Worm (Caenorhabditis elegans) whole organism, L2 larva: ENCODE measurements around the gene D1014.4.

ENCODE experiments used
- C34F6.9 ChIP-seq: fragments of 150-350 bp; optimal IDR thresholded peaks from 2 replicates; lab custom pipeline; 2014; ENCODE audit warnings: missing biosample characterization, missing genetic modification characterization
- F13H6.1 ChIP-seq: sonication (generic microtip); optimal IDR thresholded peaks from 2 replicates; lab custom pipeline; 2016; ENCODE audit warnings: missing genetic modification characterization, missing compliant biosample characterization
- R02D3.7 ChIP-seq: fragments of 150-350 bp; optimal IDR thresholded peaks from 2 replicates; lab custom pipeline; 2014; ENCODE audit warnings: missing biosample characterization, missing genetic modification characterization
- Y55F3AM.14 ChIP-seq: fragments of 200-800 bp; sonication (Bioruptor generic); optimal IDR thresholded peaks from 2 replicates; lab custom pipeline; 2018; ENCODE audit warnings: mild to moderate bottlenecking, missing genetic modification characterization, missing compliant biosample characterization
- ZK546.5 ChIP-seq: sonication (generic microtip); optimal IDR thresholded peaks from 2 replicates; lab custom pipeline; 2017; ENCODE audit warnings: missing biosample characterization, missing genetic modification characterization
- alr-1 ChIP-seq: fragments of 150-350 bp; optimal IDR thresholded peaks from 2 replicates; lab custom pipeline; 2014; ENCODE audit warnings: missing biosample characterization, missing genetic modification characterization
- aly-2 ChIP-seq: fragments of 150-350 bp; optimal IDR thresholded peaks from 2 replicates; lab custom pipeline; 2014; ENCODE audit warnings: missing biosample characterization, missing genetic modification characterization
- ama-1 ChIP-seq: fragments of 150-350 bp; optimal IDR thresholded peaks from 2 replicates; lab custom pipeline; 2018; ENCODE audit warnings: inconsistent platforms
- blmp-1 ChIP-seq: sonication (generic microtip); optimal IDR thresholded peaks from 2 replicates; lab custom pipeline; 2017; ENCODE audit warnings: missing genetic modification characterization, mild to moderate bottlenecking, missing compliant biosample characterization, antibody characterized with exemption, moderate library complexity; ENCODE audit not compliant: insufficient read depth
- ceh-16 ChIP-seq: fragments of 150-350 bp; optimal IDR thresholded peaks from 2 replicates; lab custom pipeline; 2014; ENCODE audit warnings: missing biosample characterization, missing genetic modification characterization
- dmd-4 ChIP-seq: sonication (generic microtip); optimal IDR thresholded peaks from 2 replicates; lab custom pipeline; 2017; ENCODE audit warnings: missing biosample characterization, missing genetic modification characterization
- egl-27 ChIP-seq: sonication (generic microtip); optimal IDR thresholded peaks from 3 replicates; lab custom pipeline; 2017; ENCODE audit warnings: missing biosample characterization, missing genetic modification reagents, missing genetic modification characterization
- elt-1 ChIP-seq: fragments of 150-350 bp; optimal IDR thresholded peaks from 2 replicates; lab custom pipeline; 2014; ENCODE audit warnings: missing biosample characterization, missing genetic modification characterization
- elt-3 ChIP-seq: sonication (generic microtip); optimal IDR thresholded peaks from 2 replicates; lab custom pipeline; 2017; ENCODE audit warnings: missing biosample characterization, missing genetic modification characterization
- fos-1 ChIP-seq: fragments of 150-350 bp; optimal IDR thresholded peaks from 2 replicates; lab custom pipeline; 2014; ENCODE audit warnings: missing biosample characterization, missing genetic modification characterization
- lin-11 ChIP-seq: fragments of 150-350 bp; sonication (generic microtip); optimal IDR thresholded peaks from 2 replicates; lab custom pipeline; 2014; ENCODE audit warnings: missing biosample characterization, missing genetic modification characterization, inconsistent platforms, mixed read lengths
- lin-13 ChIP-seq: fragments of 150-350 bp; optimal IDR thresholded peaks from 2 replicates; lab custom pipeline; 2014; ENCODE audit warnings: missing biosample characterization, missing genetic modification reagents, missing genetic modification characterization
- lin-39 ChIP-seq: fragments of 150-350 bp; optimal IDR thresholded peaks from 2 replicates; lab custom pipeline; 2014; ENCODE audit warnings: missing biosample characterization, missing genetic modification reagents, missing genetic modification characterization
- lsy-2 ChIP-seq, 2 experiments: fragments of 150-350 bp in 1 of 2; sonication (generic microtip) in 1 of 2; optimal IDR thresholded peaks; 2 replicates each; lab custom pipeline; 2014 to 2017; ENCODE audit warnings: missing biosample characterization in 2 of 2, missing genetic modification characterization in 2 of 2
- mab-5 ChIP-seq: fragments of 150-350 bp; optimal IDR thresholded peaks from 2 replicates; lab custom pipeline; 2014; ENCODE audit warnings: missing biosample characterization, missing genetic modification characterization
- mdl-1 ChIP-seq, 2 experiments: fragments of 150-350 bp in 1 of 2; sonication (generic microtip) in 1 of 2; optimal IDR thresholded peaks; 2 replicates each; lab custom pipeline; 2017; ENCODE audit warnings: missing biosample characterization in 2 of 2, missing genetic modification characterization in 2 of 2
- nhr-10 ChIP-seq: sonication (generic microtip); optimal IDR thresholded peaks from 2 replicates; lab custom pipeline; 2017; ENCODE audit warnings: missing biosample characterization, missing genetic modification characterization
- nhr-11 ChIP-seq: fragments of 150-350 bp; optimal IDR thresholded peaks from 2 replicates; lab custom pipeline; 2014; ENCODE audit warnings: missing biosample characterization, missing genetic modification characterization
- nhr-129 ChIP-seq: fragments of 150-350 bp; optimal IDR thresholded peaks from 2 replicates; lab custom pipeline; 2014; ENCODE audit warnings: missing biosample characterization, missing genetic modification characterization
- nhr-23 ChIP-seq: fragments of 150-350 bp; optimal IDR thresholded peaks from 2 replicates; lab custom pipeline; 2014; ENCODE audit warnings: missing biosample characterization, missing genetic modification reagents, missing genetic modification characterization
- nhr-237 ChIP-seq: fragments of 150-350 bp; optimal IDR thresholded peaks from 2 replicates; lab custom pipeline; 2014; ENCODE audit warnings: missing biosample characterization, missing genetic modification characterization
- nhr-25 ChIP-seq: fragments of 150-350 bp; sonication (generic microtip); optimal IDR thresholded peaks from 3 replicates; lab custom pipeline; 2014; ENCODE audit warnings: missing biosample characterization, missing genetic modification characterization
- nhr-6 ChIP-seq: fragments of 150-350 bp; optimal IDR thresholded peaks from 2 replicates; lab custom pipeline; 2014; ENCODE audit warnings: missing biosample characterization, missing genetic modification characterization
- nhr-77 ChIP-seq: fragments of 150-350 bp; optimal IDR thresholded peaks from 2 replicates; lab custom pipeline; 2014; ENCODE audit warnings: missing biosample characterization, missing genetic modification characterization
- peb-1 ChIP-seq: fragments of 150-350 bp; optimal IDR thresholded peaks from 2 replicates; lab custom pipeline; 2014; ENCODE audit warnings: missing biosample characterization, missing genetic modification characterization
- skn-1 ChIP-seq: sonication (generic microtip); optimal IDR thresholded peaks from 2 replicates; lab custom pipeline; 2017; ENCODE audit warnings: missing biosample characterization, missing genetic modification characterization
- sma-3 ChIP-seq: sonication (generic microtip); optimal IDR thresholded peaks from 2 replicates; lab custom pipeline; 2016; ENCODE audit warnings: missing genetic modification reagents, missing genetic modification characterization, missing compliant biosample characterization
- sma-9 ChIP-seq, 2 experiments: fragments of 150-350 bp in 1 of 2; sonication (generic microtip) in 1 of 2; optimal IDR thresholded peaks; 2 replicates each; lab custom pipeline; 2014 to 2016; ENCODE audit warnings: missing genetic modification characterization in 2 of 2, mild to moderate bottlenecking in 1 of 2, missing biosample characterization in 1 of 2, missing compliant biosample characterization in 1 of 2, missing genetic modification reagents in 1 of 2, moderate library complexity in 1 of 2
- unc-55 ChIP-seq: fragments of 150-350 bp; sonication (generic microtip); optimal IDR thresholded peaks from 3 replicates; lab custom pipeline; 2014; ENCODE audit warnings: missing biosample characterization, missing genetic modification reagents, missing genetic modification characterization
- unc-62 ChIP-seq: fragments of 150-350 bp; optimal IDR thresholded peaks from 2 replicates; lab custom pipeline; 2014; ENCODE audit warnings: missing biosample characterization, missing genetic modification reagents, missing genetic modification characterization
- zag-1 ChIP-seq: fragments of 150-350 bp; optimal IDR thresholded peaks from 2 replicates; lab custom pipeline; 2014; ENCODE audit warnings: missing biosample characterization, missing genetic modification characterization
- ztf-1 ChIP-seq: fragments of 200-800 bp; sonication (Bioruptor generic); conservative IDR thresholded peaks from 2 replicates; pipeline ENCODE4 v1.3.6; 2022; ENCODE audit warnings: missing genetic modification characterization, missing compliant biosample characterization
- ztf-11 ChIP-seq: sonication (generic microtip); optimal IDR thresholded peaks from 2 replicates; lab custom pipeline; 2017; ENCODE audit warnings: missing biosample characterization, missing genetic modification characterization
- ztf-4 ChIP-seq: fragments of 150-350 bp; optimal IDR thresholded peaks from 2 replicates; lab custom pipeline; 2014; ENCODE audit warnings: missing biosample characterization, missing genetic modification characterization

D1014.4 gene

DNA sequence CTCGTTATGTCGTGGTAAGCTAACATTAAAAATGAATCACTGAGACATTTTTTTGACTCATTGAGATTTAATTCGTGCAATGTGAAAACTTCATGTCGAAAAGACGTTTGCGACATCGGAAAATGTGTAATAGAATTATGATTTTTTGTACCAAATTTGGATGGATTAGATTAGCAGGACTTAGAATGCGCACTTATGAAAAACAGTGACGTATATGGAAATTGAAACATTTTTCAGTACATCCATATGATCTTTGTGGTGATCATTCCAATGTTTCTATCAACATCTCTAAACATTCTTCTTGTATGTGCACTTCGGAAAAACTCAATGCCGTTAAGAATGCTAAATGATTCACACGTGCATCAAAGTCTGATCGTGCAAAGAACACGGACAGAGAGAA, 11.5 kb downstream of the D1014.4 start:
- no peak for TF ChIP-seq aly-2
- no peak for TF ChIP-seq lsy-2 (tag; optimal IDR thresholded peaks at IDR 0.05; lab: Kevin White, UChicago)
- TF ChIP-seq mdl-1 (tag; optimal IDR thresholded peaks at IDR 0.05; lab: Kevin White, UChicago) = no peak
- TF ChIP-seq nhr-237 (tag; lab: Kevin White, UChicago) = no peak
- TF ChIP-seq ama-1 (lab: Kevin White, UChicago) = no peak
- TF ChIP-seq lin-39 (tag; lab: Kevin White, UChicago) = no peak
- TF ChIP-seq blmp-1 (tag; lab: Kevin White, UChicago) = no peak
- no peak for TF ChIP-seq nhr-23 (tag; lab: Kevin White, UChicago)
- TF ChIP-seq nhr-10 = no peak
- no peak for TF ChIP-seq C34F6.9 (tag; lab: Kevin White, UChicago)

ce11 chrV:8145329-8145728, 12.3 kb downstream of the D1014.4 start, which contains the start of gene D1014.13:
D1014.13 (plus strand) TSS chrV:8145629.
- TF ChIP-seq nhr-77 (tag; lab: Kevin White, UChicago) = no peak
- no peak for TF ChIP-seq ztf-11 (tag; lab: Kevin White, UChicago)
- TF ChIP-seq blmp-1 (tag; lab: Kevin White, UChicago) = no peak
- no peak for TF ChIP-seq Y55F3AM.14 (GFP tag; lab: Kevin White, UChicago)
- TF ChIP-seq nhr-11 (tag; lab: Kevin White, UChicago) = no peak
- no peak for TF ChIP-seq peb-1
- TF ChIP-seq egl-27 = no peak
- no peak for TF ChIP-seq C34F6.9 (tag; lab: Kevin White, UChicago)
- TF ChIP-seq lin-13 (GFP tag; lab: Kevin White, UChicago) = no peak
- no peak for TF ChIP-seq elt-3 (tag; lab: Kevin White, UChicago)
- no peak for TF ChIP-seq fos-1
- TF ChIP-seq skn-1 (tag; lab: Kevin White, UChicago) = no peak
- TF ChIP-seq elt-1 = no peak
- no peak for TF ChIP-seq nhr-6 (tag; lab: Kevin White, UChicago)

DNA sequence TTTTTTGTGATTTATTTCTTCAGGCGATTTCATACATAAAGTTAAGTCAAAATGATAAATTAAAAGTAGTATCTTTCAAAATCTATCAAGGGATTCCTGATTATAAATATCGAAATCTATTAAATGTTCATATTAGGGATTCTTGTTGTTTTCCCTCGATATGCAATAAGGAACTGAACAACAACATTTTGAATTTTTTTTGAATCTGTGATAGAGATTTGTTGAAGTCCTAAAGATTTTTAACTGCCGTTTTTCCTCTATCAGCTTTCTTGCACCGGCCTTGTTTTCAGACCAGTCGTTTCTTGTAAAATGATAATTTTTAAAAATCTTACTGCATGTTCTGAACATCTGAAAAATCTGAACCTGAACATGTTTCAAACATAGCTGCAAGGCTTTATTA, 22.7 kb downstream of the D1014.4 start:
- TF ChIP-seq nhr-10 (no peak), skn-1 (tag; lab: Kevin White, UChicago) (no peak), elt-3 (tag; lab: Kevin White, UChicago) (no peak), ama-1 (lab: Kevin White, UChicago) (no peak), ztf-4 (tag; lab: Kevin White, UChicago) (no peak), R02D3.7 (no peak), ZK546.5 (tag; lab: Kevin White, UChicago) (no peak), lin-11 (tag; lab: Kevin White, UChicago) (no peak), lin-13 (GFP tag; lab: Kevin White, UChicago) (no peak), dmd-4 (no peak), unc-55 (no peak), elt-1 (no peak), peb-1 (no peak), alr-1 (tag; lab: Kevin White, UChicago) (no peak), nhr-6 (tag; lab: Kevin White, UChicago) (no peak), zag-1 (tag; lab: Kevin White, UChicago) (no peak), nhr-11 (tag; lab: Kevin White, UChicago) (no peak)

DNA sequence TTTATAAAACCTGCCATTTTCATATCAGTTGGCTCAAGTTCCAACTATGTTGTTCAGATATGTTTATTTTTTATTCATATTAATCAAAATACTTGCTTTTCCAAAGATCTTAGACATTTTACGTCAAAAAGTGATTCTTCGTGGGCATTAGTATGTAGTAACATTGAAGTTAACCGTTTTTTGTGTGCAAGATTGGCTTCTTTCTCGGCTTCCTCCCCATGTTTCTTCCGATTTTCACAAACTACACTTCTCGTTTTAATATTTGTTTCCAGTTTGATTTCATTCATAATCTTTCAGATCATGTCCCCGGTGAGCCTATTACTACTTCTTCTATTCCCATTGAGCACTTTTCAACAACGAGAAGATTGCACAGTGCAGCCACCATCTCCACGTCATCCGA, 24.4 kb downstream of the D1014.4 start, which contains the start of gene sul-2:
TSS of gene sul-2 (plus strand) at position 301 of the 400 bp plus-strand sequence.
- TF ChIP-seq elt-3 (tag; lab: Kevin White, UChicago) (no peak), mab-5 (tag; lab: Kevin White, UChicago) (no peak), sma-3 (GFP tag; lab: Kevin White, UChicago) (no peak), C34F6.9 (tag; lab: Kevin White, UChicago) (no peak), lin-11 (tag; lab: Kevin White, UChicago) (no peak), Y55F3AM.14 (GFP tag; lab: Kevin White, UChicago) (no peak), lsy-2 (tag; optimal IDR thresholded peaks at IDR 0.05; lab: Kevin White, UChicago) (no peak)

- no peak for TF ChIP-seq lin-13 (GFP tag; lab: Kevin White, UChicago)
- no peak for TF ChIP-seq F13H6.1
- TF ChIP-seq ztf-1 (GFP tag; lab: Robert Waterston, UW) = no peak
- no peak for TF ChIP-seq sma-9 (GFP tag; optimal IDR thresholded peaks at IDR 0.05; lab: Kevin White, UChicago)
- no peak for TF ChIP-seq sma-9 (tag; optimal IDR thresholded peaks at IDR 0.05; lab: Kevin White, UChicago)
- no peak for TF ChIP-seq nhr-129 (tag; lab: Kevin White, UChicago)
- TF ChIP-seq nhr-11 (tag; lab: Kevin White, UChicago) = no peak
- no peak for TF ChIP-seq nhr-25 (tag; lab: Kevin White, UChicago)
- no peak for TF ChIP-seq egl-27
- no peak for TF ChIP-seq nhr-23 (tag; lab: Kevin White, UChicago)
- no peak for TF ChIP-seq ztf-4 (tag; lab: Kevin White, UChicago)
- no peak for TF ChIP-seq unc-62 (GFP tag; lab: Kevin White, UChicago)
- no peak for TF ChIP-seq ceh-16 (tag; lab: Kevin White, UChicago)
These were observed 26.6 kb downstream of the D1014.4 start, which contains the start of gene F20D6.6 for ce11 chrV:8159629-8160028. F20D6.6 (plus strand) TSS chrV:8159929.
